Fruit fly (Drosophila melanogaster) whole organism, pupa: ENCODE data around the gene roq.
A peak's percentile ranks its signal among the peaks of the same experiment; 100 is the strongest.

Source experiments
- CG10348 ChIP-seq: fragments of 200-800 bp; sonication (Bioruptor generic); IDR thresholded peaks from 2 replicates; pipeline ENCODE4 v1.3.6; 2022; ENCODE audit warnings: missing biosample characterization, missing genetic modification characterization
- CG12605 ChIP-seq: fragments of 200-800 bp; sonication (Bioruptor generic); IDR thresholded peaks from 2 replicates; pipeline ENCODE4 v1.3.6; 2022; ENCODE audit warnings: missing biosample characterization, missing genetic modification characterization
- CG13204 ChIP-seq: fragments of 200-800 bp; sonication (Bioruptor generic); optimal IDR thresholded peaks from 2 replicates; lab custom pipeline; 2018; ENCODE audit warnings: missing biosample characterization, mild to moderate bottlenecking, missing genetic modification characterization, moderate library complexity
- CG14655 ChIP-seq: fragments of 200-800 bp; sonication (Bioruptor generic); optimal IDR thresholded peaks from 3 replicates; lab custom pipeline; 2017; ENCODE audit warnings: mild to moderate bottlenecking, missing biosample characterization, missing genetic modification reagents, missing genetic modification characterization
- CG15710 ChIP-seq: fragments of 200-800 bp; sonication (Bioruptor generic); optimal IDR thresholded peaks from 2 replicates; lab custom pipeline; 2018; ENCODE audit warnings: missing biosample characterization, mild to moderate bottlenecking, missing genetic modification characterization, moderate library complexity
- CG17806 ChIP-seq: fragments of 200-800 bp; sonication (Bioruptor generic); optimal IDR thresholded peaks from 2 replicates; lab custom pipeline; 2018; ENCODE audit warnings: missing biosample characterization, mild to moderate bottlenecking, missing genetic modification characterization, moderate library complexity
- CG32121 ChIP-seq: fragments of 200-800 bp; sonication (Bioruptor generic); IDR thresholded peaks from 2 replicates; pipeline ENCODE4 v1.3.6; 2022; ENCODE audit warnings: missing biosample characterization, missing genetic modification characterization
- CG34367 ChIP-seq: fragments of 200-800 bp; sonication (Bioruptor generic); optimal IDR thresholded peaks from 2 replicates; lab custom pipeline; 2018; ENCODE audit warnings: missing biosample characterization, mild to moderate bottlenecking, missing genetic modification characterization
- CG4496 ChIP-seq: fragments of 200-800 bp; sonication (Bioruptor generic); IDR thresholded peaks from 3 replicates; pipeline ENCODE4 v1.3.6; 2022; ENCODE audit warnings: missing biosample characterization, missing genetic modification characterization
- CG8159 ChIP-seq: fragments of 200-800 bp; sonication (Bioruptor generic); optimal IDR thresholded peaks from 3 replicates; lab custom pipeline; 2018; ENCODE audit warnings: missing biosample characterization, mild to moderate bottlenecking, missing genetic modification characterization, moderate library complexity
- CG8301 ChIP-seq: fragments of 200-800 bp; sonication (Bioruptor generic); optimal IDR thresholded peaks from 2 replicates; lab custom pipeline; 2018; ENCODE audit warnings: missing biosample characterization, mild to moderate bottlenecking, missing genetic modification characterization
- CG9948 ChIP-seq: fragments of 200-800 bp; sonication (Bioruptor generic); optimal IDR thresholded peaks from 2 replicates; lab custom pipeline; 2018; ENCODE audit warnings: missing biosample characterization, mild to moderate bottlenecking, missing genetic modification characterization, moderate library complexity
- D1 ChIP-seq: fragments of 200-800 bp; sonication (Bioruptor generic); optimal IDR thresholded peaks from 2 replicates; lab custom pipeline; 2018; ENCODE audit warnings: missing biosample characterization, mild to moderate bottlenecking, missing genetic modification characterization, moderate library complexity
- EcR ChIP-seq: fragments of 200-800 bp; sonication (Bioruptor generic); optimal IDR thresholded peaks from 3 replicates; lab custom pipeline; 2019; ENCODE audit warnings: missing biosample characterization, missing genetic modification characterization, mild to moderate bottlenecking, moderate library complexity, missing genetic modification reagents
- Ets98B ChIP-seq: fragments of 200-800 bp; sonication (Bioruptor generic); IDR thresholded peaks from 2 replicates; pipeline ENCODE4 v1.3.6; 2022; ENCODE audit warnings: missing biosample characterization, missing genetic modification characterization
- Pif1A ChIP-seq: fragments of 200-800 bp; sonication (Bioruptor generic); optimal IDR thresholded peaks from 3 replicates; lab custom pipeline; 2016; ENCODE audit warnings: missing biosample characterization, missing genetic modification characterization
- Pif1B ChIP-seq: fragments of 200-800 bp; sonication (Bioruptor generic); optimal IDR thresholded peaks from 3 replicates; lab custom pipeline; 2016; ENCODE audit warnings: missing biosample characterization, missing genetic modification characterization
- Snoo ChIP-seq: fragments of 200-800 bp; sonication (Bioruptor generic); optimal IDR thresholded peaks from 3 replicates; lab custom pipeline; 2017; ENCODE audit warnings: missing biosample characterization, mild to moderate bottlenecking, missing genetic modification characterization, inconsistent platforms
- fd96Ca ChIP-seq: fragments of 200-800 bp; sonication (Bioruptor generic); IDR thresholded peaks from 3 replicates; pipeline ENCODE4 v1.3.6; 2022; ENCODE audit warnings: missing biosample characterization, missing genetic modification characterization
- gl ChIP-seq: fragments of 200-800 bp; sonication (Bioruptor generic); optimal IDR thresholded peaks from 2 replicates; lab custom pipeline; 2018; ENCODE audit warnings: missing biosample characterization, mild to moderate bottlenecking, missing genetic modification characterization
- rn ChIP-seq: fragments of 200-800 bp; sonication (Bioruptor generic); IDR thresholded peaks from 2 replicates; pipeline ENCODE4 v1.3.6; 2022; ENCODE audit warnings: missing biosample characterization, missing genetic modification characterization

The roq gene

DNA sequence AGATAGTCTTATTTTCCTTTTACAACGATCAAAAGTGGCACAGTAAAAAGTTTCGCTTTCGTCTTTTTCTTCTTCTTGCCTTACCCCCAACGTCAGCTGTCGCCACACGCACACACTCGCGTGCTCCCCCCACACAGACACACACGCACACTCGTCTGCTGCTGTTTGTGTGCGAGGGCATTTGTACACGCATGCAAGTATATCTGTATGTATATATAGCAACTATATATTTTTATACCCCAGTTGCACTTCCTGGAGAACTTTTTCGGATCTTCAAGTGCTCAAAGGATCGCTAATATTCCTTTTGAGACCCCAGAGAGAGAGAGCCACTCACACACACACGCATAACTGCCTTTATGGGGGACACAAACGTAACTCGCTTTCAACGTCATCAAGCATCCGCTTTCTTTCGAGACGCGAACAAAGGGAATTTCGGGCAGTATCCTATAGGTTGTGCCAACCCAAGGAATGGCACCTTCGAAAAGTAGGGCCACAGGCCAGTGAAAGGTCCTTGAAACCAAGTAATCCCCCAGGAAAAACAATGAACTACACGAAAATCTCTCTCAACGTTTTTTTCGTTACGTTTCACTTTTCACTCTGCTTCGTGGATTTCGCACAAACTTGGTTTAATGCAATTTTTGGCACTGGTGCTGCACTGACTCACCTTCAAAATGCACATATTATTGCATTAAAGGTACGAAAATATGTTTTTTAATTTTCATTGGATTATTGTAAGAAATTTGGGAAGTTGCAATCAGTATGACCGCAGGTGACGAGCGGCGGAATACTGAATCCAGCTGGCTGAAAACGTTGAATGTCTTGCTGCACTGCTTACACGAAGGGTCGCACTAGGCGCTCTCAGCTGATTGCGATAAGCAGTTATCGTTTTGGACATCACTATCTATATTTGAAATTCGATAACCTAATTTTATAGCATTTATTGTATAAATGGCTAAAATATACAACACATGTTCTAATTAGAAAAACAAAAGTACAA lies at the start of gene roq:
Gene roq (minus strand): TSS at position 799 of the 997 bp plus-strand sequence.
- no peak for TF ChIP-seq Ets98B (GFP tag; lab: Robert Waterston, UW)
- TF ChIP-seq CG9948 = no peak
- no peak for TF ChIP-seq CG4496 (GFP tag; lab: Robert Waterston, UW)
- no peak for TF ChIP-seq Pif1A (GFP tag; lab: Kevin White, UChicago)
- peak; percentile 16; the same call in 1 of the 2 replicates for TF ChIP-seq CG12605 (GFP tag; lab: Robert Waterston, UW)
- peak; percentile 11 for TF ChIP-seq gl (tag; lab: Kevin White, UChicago)
- no peak for TF ChIP-seq rn (GFP tag; lab: Robert Waterston, UW)
- no peak for TF ChIP-seq CG13204 (GFP tag; lab: Kevin White, UChicago)
- no peak for TF ChIP-seq CG8301 (tag; lab: Kevin White, UChicago)
- TF ChIP-seq Pif1B (GFP tag; lab: Kevin White, UChicago) = no peak
- no peak for TF ChIP-seq CG10348 (GFP tag; lab: Robert Waterston, UW)
- TF ChIP-seq EcR (GFP tag; lab: Kevin White, UChicago) = peak; percentile 29
- TF ChIP-seq CG14655 = no peak
- no peak for TF ChIP-seq CG32121
- no peak for TF ChIP-seq Snoo (tag; lab: Kevin White, UChicago)
- no peak for TF ChIP-seq CG34367
- TF ChIP-seq CG8159 (tag; lab: Kevin White, UChicago) = no peak
- no peak for TF ChIP-seq D1

DNA sequence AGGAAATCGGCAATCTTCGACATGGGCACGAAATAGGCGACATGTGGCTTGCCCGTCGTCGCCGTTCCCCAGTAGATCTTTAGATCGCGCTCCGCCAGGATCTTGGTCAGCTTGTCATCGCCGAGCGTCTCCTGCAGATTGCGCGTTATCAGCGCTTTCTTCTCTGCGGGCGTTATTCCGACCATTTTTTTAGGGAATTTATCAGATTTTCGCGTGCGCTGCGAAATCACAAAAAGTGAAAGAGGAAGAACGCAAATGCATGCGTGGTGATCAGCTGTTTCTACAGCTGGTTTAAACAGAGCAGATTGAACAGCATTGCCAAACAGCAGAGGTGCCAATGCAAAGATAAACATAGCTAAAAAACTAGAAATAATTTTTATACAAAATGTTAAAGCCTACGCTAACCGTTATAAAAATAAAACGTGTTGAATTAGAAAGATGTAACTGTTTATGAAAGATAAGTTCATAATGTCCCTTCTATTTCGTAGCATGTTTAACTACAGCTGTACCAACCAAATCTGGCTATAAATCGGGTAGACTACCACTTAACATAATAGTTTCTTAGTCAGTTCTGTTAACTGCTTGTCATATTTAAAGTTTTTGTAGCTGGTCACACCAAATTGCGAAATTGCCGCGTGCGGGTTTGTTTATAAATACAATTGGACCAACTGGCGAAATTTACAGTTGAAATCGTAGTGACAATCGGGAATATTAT lies 40.9 kb upstream of the roq start, which contains the start of the genes TyrRS and CG33158:
Gene TyrRS (minus strand): TSS at position 244 of the 715 bp plus-strand sequence.
Gene CG33158 (plus strand): TSS at position 539 of the 715 bp plus-strand sequence.
- no peak for TF ChIP-seq rn (GFP tag; lab: Robert Waterston, UW)
- TF ChIP-seq fd96Ca (GFP tag; lab: Robert Waterston, UW) = no peak
- no peak for TF ChIP-seq EcR (GFP tag; lab: Kevin White, UChicago)
- no peak for TF ChIP-seq Snoo (tag; lab: Kevin White, UChicago)
- TF ChIP-seq CG14655 = no peak
- TF ChIP-seq CG9948 = no peak
- no peak for TF ChIP-seq CG8159 (tag; lab: Kevin White, UChicago)
- no peak for TF ChIP-seq Pif1A (GFP tag; lab: Kevin White, UChicago)
- no peak for TF ChIP-seq D1
- no peak for TF ChIP-seq Pif1B (GFP tag; lab: Kevin White, UChicago)
- no peak for TF ChIP-seq CG4496 (GFP tag; lab: Robert Waterston, UW)
- TF ChIP-seq CG13204 (GFP tag; lab: Kevin White, UChicago) = no peak

DNA sequence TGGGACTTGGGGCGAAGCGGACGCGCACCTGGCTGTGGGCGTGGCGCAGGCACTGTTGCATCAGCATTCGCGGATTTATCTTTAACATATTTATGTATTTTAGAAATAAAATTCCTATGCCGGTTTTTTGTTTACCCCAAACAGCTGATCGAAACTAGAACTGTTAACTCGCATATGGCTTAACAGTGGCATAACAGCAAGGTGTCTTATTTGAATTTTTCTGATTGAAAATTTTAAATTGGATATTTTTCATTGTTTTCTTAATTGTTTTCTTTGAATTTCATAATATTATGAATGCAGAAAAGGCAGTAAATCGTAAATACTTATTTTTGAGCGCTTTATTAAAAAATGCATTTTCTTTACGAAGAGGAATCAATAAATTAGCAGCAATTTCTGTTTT lies 38.7 kb upstream of the roq start, which contains the start of gene GluRS-m:
Gene GluRS-m (minus strand): TSS at position 154 of the 400 bp plus-strand sequence.
- TF ChIP-seq rn (GFP tag; lab: Robert Waterston, UW) (no peak), fd96Ca (GFP tag; lab: Robert Waterston, UW) (no peak)

DNA sequence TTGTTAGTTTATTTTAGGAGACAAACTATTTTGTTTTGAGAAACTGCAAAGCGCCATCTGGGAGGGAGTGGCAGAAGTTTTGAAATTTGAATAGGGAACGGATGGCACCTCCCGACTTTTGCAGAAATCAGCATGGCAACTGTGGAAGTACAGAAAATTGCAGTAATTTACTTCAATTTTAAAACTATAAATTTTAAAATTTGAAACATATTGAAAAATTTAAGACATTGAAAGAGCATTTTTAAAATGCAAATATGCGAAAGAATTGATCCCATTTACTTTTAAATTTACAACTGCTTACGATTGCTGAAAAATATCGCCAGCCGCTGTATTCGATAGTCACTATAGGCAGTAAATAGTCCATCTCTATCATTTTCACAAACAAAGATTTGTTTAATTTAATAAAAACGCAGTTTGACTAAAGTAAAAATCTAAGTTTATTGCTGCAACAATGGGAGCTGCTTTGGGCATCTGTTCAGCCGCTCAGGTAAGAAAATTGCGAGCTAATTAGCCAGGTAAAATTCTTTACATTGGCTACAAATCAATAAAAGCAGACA lies 34.1 kb upstream of the roq start, which contains the start of gene Serinc:
Gene Serinc (plus strand): TSS at position 329 of the 557 bp plus-strand sequence.
- TF ChIP-seq fd96Ca (GFP tag; lab: Robert Waterston, UW) (no peak), CG10348 (GFP tag; lab: Robert Waterston, UW) (no peak), gl (tag; lab: Kevin White, UChicago) (no peak), Pif1A (GFP tag; lab: Kevin White, UChicago) (no peak), CG13204 (GFP tag; lab: Kevin White, UChicago) (no peak), CG8301 (tag; lab: Kevin White, UChicago) (no peak), rn (GFP tag; lab: Robert Waterston, UW) (no peak), CG4496 (GFP tag; lab: Robert Waterston, UW) (no peak), Snoo (tag; lab: Kevin White, UChicago) (no peak), CG8159 (tag; lab: Kevin White, UChicago) (no peak), CG12605 (GFP tag; lab: Robert Waterston, UW) (no peak), CG34367 (no peak), CG17806 (no peak), CG15710 (tag; lab: Kevin White, UChicago) (no peak)
- TF ChIP-seq, all 21 proteins: peak for 0

DNA sequence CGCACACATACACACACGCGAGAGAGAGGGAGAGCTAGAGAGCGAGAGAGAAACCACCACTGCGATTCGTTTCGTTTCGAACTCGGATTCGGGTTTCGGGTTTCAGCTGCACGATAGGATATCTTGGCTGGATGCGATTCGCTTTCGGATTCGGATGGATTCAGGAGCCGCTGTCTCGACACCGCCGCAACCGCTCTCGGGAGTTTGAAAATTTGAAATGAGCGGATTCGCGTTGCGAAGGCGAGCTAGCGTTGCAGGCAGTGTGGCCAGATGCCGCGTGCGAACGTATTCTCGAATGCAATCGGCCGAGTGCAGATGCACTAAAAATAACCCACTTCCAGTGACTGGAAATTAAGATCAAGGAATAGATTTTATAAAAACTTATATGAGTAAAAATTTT lies 33.2 kb upstream of the roq start, which contains the start of gene fax:
Gene fax (minus strand): TSS at position 263 of the 400 bp plus-strand sequence.
- TF ChIP-seq CG32121 (peak; percentile 49; the same call in 1 of the 2 replicates), CG15710 (tag; lab: Kevin White, UChicago) (no peak), CG10348 (GFP tag; lab: Robert Waterston, UW) (no peak), CG34367 (peak; percentile 54), Ets98B (GFP tag; lab: Robert Waterston, UW) (peak; percentile 62; the same call in 1 of the 2 replicates), CG4496 (GFP tag; lab: Robert Waterston, UW) (peak; percentile 56), gl (tag; lab: Kevin White, UChicago) (peak; percentile 22), EcR (GFP tag; lab: Kevin White, UChicago) (peak; percentile 75), fd96Ca (GFP tag; lab: Robert Waterston, UW) (0 out of 3 replicates have a peak, but pooled peaks have one; percentile 9), CG12605 (GFP tag; lab: Robert Waterston, UW) (0 out of 2 replicates have a peak, but pooled peaks have one; percentile 52), CG8159 (tag; lab: Kevin White, UChicago) (peak; percentile 38), Pif1B (GFP tag; lab: Kevin White, UChicago) (peak; percentile 59), Pif1A (GFP tag; lab: Kevin White, UChicago) (no peak), Snoo (tag; lab: Kevin White, UChicago) (peak; percentile 50)
